Fruit fly (Drosophila melanogaster): ENCODE measurements around the gene CG7900.

CG7900 gene

dm6 chr3R:8072635-8073034 is 21.3 kb upstream of the CG7900 start (continued):
- TF ChIP-seq so (GFP tag; IDR thresholded peaks at IDR 0.05) (no peak), bsh (GFP tag; optimal IDR thresholded peaks at IDR 0.05) (no peak), Trl (optimal IDR thresholded peaks at IDR 0.05) (no peak), Trl (GFP tag; optimal IDR thresholded peaks at IDR 0.05) (no peak), sens-2 (GFP tag; IDR thresholded peaks at IDR 0.05) (no peak), H15 (GFP tag; IDR thresholded peaks at IDR 0.05) (no peak), CG13287 (GFP tag; IDR thresholded peaks at IDR 0.05; ENCODE audit: partially characterized antibody) (no peak), CG18011 (GFP tag; optimal IDR thresholded peaks at IDR 0.05) (no peak), CG10654 (GFP tag; optimal IDR thresholded peaks at IDR 0.05) (no peak), CG1647 (GFP tag; optimal IDR thresholded peaks at IDR 0.05) (no peak), Bgb (GFP tag; IDR thresholded peaks at IDR 0.05; ENCODE audit: partially characterized antibody) (no peak), CG12219 (GFP tag; optimal IDR thresholded peaks at IDR 0.05) (no peak), Med (GFP tag) (no peak), CG4854 (GFP tag; optimal IDR thresholded peaks at IDR 0.05) (no peak), CG4424 (GFP tag; optimal IDR thresholded peaks at IDR 0.05) (no peak), tna (GFP tag; IDR thresholded peaks at IDR 0.05; ENCODE audit: partially characterized antibody) (no peak), Gsc (GFP tag; IDR thresholded peaks at IDR 0.05) (no peak), Drgx (GFP tag; IDR thresholded peaks at IDR 0.05) (no peak), Stat92E (GFP tag; optimal IDR thresholded peaks at IDR 0.05) (no peak), gcm2 (GFP tag; optimal IDR thresholded peaks at IDR 0.05) (no peak), slbo (GFP tag; IDR thresholded peaks at IDR 0.05) (peak; percentile 59), hbn (GFP tag; IDR thresholded peaks at IDR 0.05; ENCODE audit: partially characterized antibody) (no peak), kni (GFP tag; optimal IDR thresholded peaks at IDR 0.05) (no peak), CG33557 (GFP tag; optimal IDR thresholded peaks at IDR 0.05) (no peak), stc (GFP tag; IDR thresholded peaks at IDR 0.05) (peak; percentile 46; the same call in 1 of the 2 replicates), BEAF-32 (GFP tag; optimal IDR thresholded peaks at IDR 0.05) (no peak), CG30403 (GFP tag; optimal IDR thresholded peaks at IDR 0.05) (peak; percentile 28), CG13624 (GFP tag; optimal IDR thresholded peaks at IDR 0.05) (no peak), pfk (GFP tag; optimal IDR thresholded peaks at IDR 0.05) (no peak), dmrt11E (tag; optimal IDR thresholded peaks at IDR 0.05) (no peak), crp (GFP tag; optimal IDR thresholded peaks at IDR 0.05) (no peak), danr (GFP tag; IDR thresholded peaks at IDR 0.05) (no peak), Lhr (GFP tag; optimal IDR thresholded peaks at IDR 0.05) (no peak), Mad (GFP tag; optimal IDR thresholded peaks at IDR 0.05) (no peak), CG11093 (GFP tag; IDR thresholded peaks at IDR 0.05) (no peak), Hand (GFP tag; optimal IDR thresholded peaks at IDR 0.05) (no peak), maf-S (GFP tag; optimal IDR thresholded peaks at IDR 0.05) (no peak), pan (optimal IDR thresholded peaks at IDR 0.05) (no peak), pan (GFP tag; optimal IDR thresholded peaks at IDR 0.05 in 1 of 2, IDR thresholded peaks at IDR 0.05 in 1 of 2) (peak in 1 of 2 experiments; percentile 39), CG17829 (tag; optimal IDR thresholded peaks at IDR 0.05) (no peak), Dll (GFP tag; IDR thresholded peaks at IDR 0.05; ENCODE audit: partially characterized antibody) (no peak), CG11247 (GFP tag; IDR thresholded peaks at IDR 0.05) (no peak), Hmr (GFP tag; optimal IDR thresholded peaks at IDR 0.05) (peak; percentile 59), CG13296 (GFP tag; optimal IDR thresholded peaks at IDR 0.05) (peak; percentile 20), CG14014 (GFP tag; IDR thresholded peaks at IDR 0.05) (peak; percentile 28; the same call in 1 of the 2 replicates), NFAT (GFP tag; IDR thresholded peaks at IDR 0.05) (no peak), rib (GFP tag; IDR thresholded peaks at IDR 0.05) (no peak), CG11504 (tag; optimal IDR thresholded peaks at IDR 0.05) (peak; percentile 66), HmgZ (tag; optimal IDR thresholded peaks at IDR 0.05) (no peak), HLH4C (GFP tag; IDR thresholded peaks at IDR 0.05; ENCODE audit: partially characterized antibody) (no peak), CG32532 (GFP tag; IDR thresholded peaks at IDR 0.05) (peak; percentile 33; the same call in 1 of the 2 replicates)

All from whole organism, embryonic.